Worm (Caenorhabditis elegans): ENCODE measurements around the gene F54D10.9.

Gene F54D10.9

DNA sequence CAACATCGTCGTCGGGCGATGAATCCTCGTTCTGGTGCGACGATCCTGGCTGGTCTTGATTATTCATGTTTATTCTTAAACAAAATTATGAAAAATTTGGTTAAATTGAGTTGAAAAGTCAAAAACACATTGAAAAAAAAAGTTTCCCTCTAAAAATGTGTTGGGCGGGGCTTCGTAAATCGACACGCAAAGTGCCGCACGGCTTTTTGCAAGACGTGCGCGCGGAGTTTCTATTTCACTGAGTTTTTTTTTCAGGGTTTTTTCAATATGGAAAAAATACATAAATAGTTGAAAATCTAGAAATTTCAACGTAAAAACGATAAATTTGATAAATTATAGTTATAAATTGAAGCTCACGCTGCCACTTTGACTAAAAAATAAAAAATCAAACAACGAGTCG, 24.2 kb downstream of the F54D10.9 start, which contains the start of gene F54D10.5 (continued):
- TF ChIP-seq pqm-1 (tag; optimal IDR thresholded peaks at IDR 0.05) (no peak), hif-1 (tag; optimal IDR thresholded peaks at IDR 0.05) (peak in 1 of 2 experiments; percentile 18), nhr-10 (tag; optimal IDR thresholded peaks at IDR 0.05) (no peak), dve-1 (tag; optimal IDR thresholded peaks at IDR 0.05; ENCODE audit: insufficient read depth) (no peak), egl-27 (tag; optimal IDR thresholded peaks at IDR 0.05) (no peak), lim-7 (GFP tag; IDR thresholded peaks at IDR 0.05) (no peak), lin-13 (GFP tag; optimal IDR thresholded peaks at IDR 0.05) (peak; percentile 31), ces-1 (GFP tag; optimal IDR thresholded peaks at IDR 0.05) (no peak), nhr-102 (tag; optimal IDR thresholded peaks at IDR 0.05) (no peak), jun-1 (tag; optimal IDR thresholded peaks at IDR 0.05) (no peak), mdt-29 (GFP tag; IDR thresholded peaks at IDR 0.05) (no peak), fkh-10 (GFP tag; optimal IDR thresholded peaks at IDR 0.05) (no peak), daf-12 (tag; optimal IDR thresholded peaks at IDR 0.05) (no peak), Y48G9A.11 (GFP tag; IDR thresholded peaks at IDR 0.05) (no peak), unc-62 (GFP tag; optimal IDR thresholded peaks at IDR 0.05 in 1 of 2) (no peak), unc-62 (tag; optimal IDR thresholded peaks at IDR 0.05) (no peak), mxl-3 (GFP tag; optimal IDR thresholded peaks at IDR 0.05) (no peak), daf-8 (GFP tag; IDR thresholded peaks at IDR 0.05) (no peak), tag-97 (GFP tag; IDR thresholded peaks at IDR 0.05) (no peak), arid-1 (GFP tag; conservative IDR thresholded peaks at IDR 0.05) (no peak), egl-43 (GFP tag; IDR thresholded peaks at IDR 0.05) (no peak), ceh-20 (GFP tag; IDR thresholded peaks at IDR 0.05) (no peak), ztf-7 (tag; optimal IDR thresholded peaks at IDR 0.05) (no peak), saeg-2 (GFP tag; IDR thresholded peaks at IDR 0.05) (no peak), ZK337.2 (GFP tag; IDR thresholded peaks at IDR 0.05) (no peak), skn-1 (tag; optimal IDR thresholded peaks at IDR 0.05) (no peak), Y105C5A.15 (GFP tag; IDR thresholded peaks at IDR 0.05) (no peak), spr-1 (tag; optimal IDR thresholded peaks at IDR 0.05) (peak; percentile 45), cey-2 (tag; optimal IDR thresholded peaks at IDR 0.05; ENCODE audit: borderline replicate concordance, insufficient read depth) (no peak), ceh-28 (tag; optimal IDR thresholded peaks at IDR 0.05) (no peak), nhr-48 (tag; optimal IDR thresholded peaks at IDR 0.05) (no peak)

- TF ChIP-seq aha-1 (tag), result peak; percentile 82
- no peak for TF ChIP-seq sdz-12 (GFP tag; optimal IDR thresholded peaks at IDR 0.05)
Measured at ce11 chrII:3806964-3807363, 25.3 kb downstream of the F54D10.9 start, which contains the start of gene F54D10.4. F54D10.4 (minus strand) TSS chrII:3807064.

ce11 chrII:3805518-3805917, 26.8 kb downstream of the F54D10.9 start:
- TF ChIP-seq vab-7 (GFP tag; IDR thresholded peaks at IDR 0.05), result no peak
- peak in 1 of 2 experiments; percentile 96 for TF ChIP-seq unc-62 (GFP tag; optimal IDR thresholded peaks at IDR 0.05 in 1 of 2)
- no peak for TF ChIP-seq unc-62 (tag; optimal IDR thresholded peaks at IDR 0.05)

DNA sequence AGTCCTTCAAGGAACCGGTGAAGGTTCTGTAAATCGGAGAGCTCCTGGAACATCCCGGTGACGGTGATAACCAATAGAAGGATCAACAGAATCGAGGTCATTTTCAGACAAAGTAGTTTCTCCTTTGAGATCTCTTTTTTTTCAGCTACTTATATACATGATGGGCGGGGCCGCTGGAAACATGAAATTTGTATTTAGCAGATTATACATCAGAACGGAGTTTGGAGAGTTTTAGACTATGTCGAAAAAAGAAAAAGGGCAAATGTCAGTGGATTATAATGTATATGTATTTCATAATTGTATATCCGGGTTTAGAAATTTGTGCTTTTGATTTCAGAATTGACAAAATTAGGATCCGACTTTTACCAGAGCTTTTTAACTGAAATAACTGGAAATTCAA, 29.1 kb downstream of the F54D10.9 start, which contains the start of gene ins-32:
Gene ins-32, minus strand, starts transcription at position 101 of the 400 bp plus-strand sequence.
- TF ChIP-seq sdz-12 (GFP tag; optimal IDR thresholded peaks at IDR 0.05), result no peak
- TF ChIP-seq ceh-82 (tag; optimal IDR thresholded peaks at IDR 0.05), result no peak
- TF ChIP-seq lin-39 (tag; optimal IDR thresholded peaks at IDR 0.05), result no peak
- TF ChIP-seq nhr-77 (tag; optimal IDR thresholded peaks at IDR 0.05), result no peak
- TF ChIP-seq ZK546.5 (tag; optimal IDR thresholded peaks at IDR 0.05), result no peak
- no peak for TF ChIP-seq ces-1 (GFP tag; optimal IDR thresholded peaks at IDR 0.05)
- no peak for TF ChIP-seq aha-1 (tag)
- TF ChIP-seq pha-4 (GFP tag; IDR thresholded peaks at IDR 0.05), result no peak
- no peak for TF ChIP-seq pha-4 (tag; optimal IDR thresholded peaks at IDR 0.05)
- no peak for TF ChIP-seq D1046.2 (GFP tag; IDR thresholded peaks at IDR 0.05)
- no peak for TF ChIP-seq duxl-1 (tag; optimal IDR thresholded peaks at IDR 0.05; ENCODE audit: poor library complexity)
- no peak for TF ChIP-seq spr-1 (tag; optimal IDR thresholded peaks at IDR 0.05)
- TF ChIP-seq nhr-48 (tag; optimal IDR thresholded peaks at IDR 0.05), result no peak

Data from whole organism, L4 larva.